Worm (Caenorhabditis elegans): ENCODE measurements around the gene clec-218.

Gene clec-218

DNA sequence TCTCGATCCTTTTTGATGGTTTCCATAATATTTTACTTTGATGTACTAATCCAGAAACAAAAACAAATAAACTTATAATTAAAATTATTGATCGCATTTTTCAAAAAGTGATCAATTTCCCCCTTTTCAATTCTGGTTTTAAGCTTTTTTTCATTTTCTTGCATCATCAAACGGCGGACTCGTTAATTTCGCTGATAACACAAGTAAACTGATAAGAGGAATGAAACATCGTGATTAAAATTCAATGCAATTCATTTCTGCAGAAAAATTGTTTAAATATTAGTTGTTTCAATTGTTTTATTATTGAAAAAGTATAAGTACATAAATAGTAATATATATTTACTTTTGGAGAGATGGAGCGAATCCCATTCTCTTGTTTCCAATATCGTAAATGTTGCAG, 40.5 kb upstream of the clec-218 start:
- no peak for TF ChIP-seq M03D4.4 (tag; optimal IDR thresholded peaks at IDR 0.05)

- TF ChIP-seq hlh-1 (tag; optimal IDR thresholded peaks at IDR 0.05) (no peak), unc-39 (tag; optimal IDR thresholded peaks at IDR 0.05) (no peak), nhr-2 (tag; optimal IDR thresholded peaks at IDR 0.05) (no peak), lin-32 (GFP tag; optimal IDR thresholded peaks at IDR 0.05) (no peak), nhr-28 (tag; optimal IDR thresholded peaks at IDR 0.05) (no peak), mab-5 (tag; optimal IDR thresholded peaks at IDR 0.05) (no peak), nhr-237 (tag; optimal IDR thresholded peaks at IDR 0.05) (no peak), ham-2 (GFP tag; optimal IDR thresholded peaks at IDR 0.05) (no peak), ztf-11 (tag; optimal IDR thresholded peaks at IDR 0.05) (no peak), mls-2 (tag; optimal IDR thresholded peaks at IDR 0.05) (no peak), pha-4 (tag; optimal IDR thresholded peaks at IDR 0.05) (no peak), sem-2 (GFP tag; optimal IDR thresholded peaks at IDR 0.05) (no peak), sptf-1 (tag; optimal IDR thresholded peaks at IDR 0.05) (no peak), ces-1 (GFP tag; optimal IDR thresholded peaks at IDR 0.05) (no peak)
Observed at ce11 chrV:8268902-8269301, 38.8 kb upstream of the clec-218 start, which contains the start of the genes asp-6 and asp-12. Gene asp-6 (minus strand): TSS chrV:8268937. Gene asp-12 (plus strand): TSS chrV:8269210.

DNA sequence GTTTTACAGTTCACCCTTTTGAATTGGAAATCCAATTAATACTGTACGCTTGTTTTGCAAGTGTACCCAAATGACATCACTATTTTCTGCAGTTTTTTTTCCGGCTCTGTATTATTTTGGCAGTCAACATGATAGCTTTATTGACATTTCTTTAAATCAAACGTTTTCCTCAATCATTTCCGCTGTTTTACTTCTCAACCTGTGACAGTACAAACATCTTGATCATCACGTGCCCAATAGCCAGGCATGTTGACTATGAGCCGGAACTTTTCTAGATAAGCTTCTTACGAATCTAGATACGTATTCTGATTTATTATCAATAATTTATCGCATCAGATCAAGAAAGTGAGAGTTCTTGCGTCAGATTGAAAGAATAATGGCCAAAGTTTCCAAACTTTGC, 37.9 kb upstream of the clec-218 start:
- TF ChIP-seq drap-1 (GFP tag; optimal IDR thresholded peaks at IDR 0.05) (no peak), lsy-2 (tag; optimal IDR thresholded peaks at IDR 0.05) (no peak), nhr-28 (tag; optimal IDR thresholded peaks at IDR 0.05) (no peak), nhr-76 (tag; optimal IDR thresholded peaks at IDR 0.05) (no peak), unc-62 (GFP tag; optimal IDR thresholded peaks at IDR 0.05) (no peak), sem-2 (GFP tag; optimal IDR thresholded peaks at IDR 0.05) (no peak), sptf-1 (tag; optimal IDR thresholded peaks at IDR 0.05) (no peak), elt-1 (tag; optimal IDR thresholded peaks at IDR 0.05; ENCODE audit: borderline replicate concordance, insufficient read depth) (no peak), nhr-237 (tag; optimal IDR thresholded peaks at IDR 0.05) (no peak), blmp-1 (tag; optimal IDR thresholded peaks at IDR 0.05) (no peak), lin-13 (tag; optimal IDR thresholded peaks at IDR 0.05) (no peak), ztf-11 (tag; optimal IDR thresholded peaks at IDR 0.05) (no peak), lin-32 (GFP tag; optimal IDR thresholded peaks at IDR 0.05) (no peak), hlh-1 (tag; optimal IDR thresholded peaks at IDR 0.05) (no peak), zip-8 (tag; optimal IDR thresholded peaks at IDR 0.05) (no peak), mab-5 (tag; optimal IDR thresholded peaks at IDR 0.05) (no peak)

DNA sequence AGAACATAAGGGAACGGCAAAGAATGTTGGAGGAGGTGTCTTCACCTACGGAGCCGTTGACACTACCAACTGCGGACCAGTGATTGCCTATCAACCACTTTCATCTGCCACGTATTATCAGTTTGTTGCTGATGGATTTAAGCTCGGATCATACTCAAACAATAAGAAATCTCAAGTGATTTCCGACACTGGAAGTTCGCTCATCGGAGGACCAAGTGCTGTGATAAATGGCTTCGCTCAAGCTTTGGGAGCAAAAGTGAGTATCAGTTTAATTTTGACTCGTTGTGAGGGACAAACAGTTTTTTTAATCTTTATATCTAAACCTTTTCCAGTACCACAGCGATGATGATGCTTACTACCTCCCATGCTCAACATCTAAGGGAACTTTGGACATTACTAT, 36.3 kb upstream of the clec-218 start:
- TF ChIP-seq pha-4 (tag; optimal IDR thresholded peaks at IDR 0.05) (no peak), mep-1 (tag; optimal IDR thresholded peaks at IDR 0.05) (no peak), drap-1 (GFP tag; optimal IDR thresholded peaks at IDR 0.05) (no peak), nhr-2 (tag; optimal IDR thresholded peaks at IDR 0.05) (no peak), ztf-11 (tag; optimal IDR thresholded peaks at IDR 0.05) (no peak), nhr-12 (tag; optimal IDR thresholded peaks at IDR 0.05) (no peak), mab-5 (tag; optimal IDR thresholded peaks at IDR 0.05) (no peak), tbx-8 (GFP tag; optimal IDR thresholded peaks at IDR 0.05) (no peak), ceh-83 (GFP tag; optimal IDR thresholded peaks at IDR 0.05) (no peak), sem-2 (GFP tag; optimal IDR thresholded peaks at IDR 0.05) (no peak), mls-2 (tag; optimal IDR thresholded peaks at IDR 0.05) (no peak), ham-2 (GFP tag; optimal IDR thresholded peaks at IDR 0.05) (no peak), ceh-43 (GFP tag; optimal IDR thresholded peaks at IDR 0.05) (no peak)

ce11 chrV:8271995-8272394, 35.7 kb upstream of the clec-218 start, which contains the start of gene asp-5:
Gene asp-5 (plus strand): TSS chrV:8272385.
- no peak for TF ChIP-seq nhr-237 (tag; optimal IDR thresholded peaks at IDR 0.05)
- TF ChIP-seq blmp-1 (tag; optimal IDR thresholded peaks at IDR 0.05), result no peak
- no peak for TF ChIP-seq lin-32 (GFP tag; optimal IDR thresholded peaks at IDR 0.05)
- no peak for TF ChIP-seq ham-2 (GFP tag; optimal IDR thresholded peaks at IDR 0.05)
- TF ChIP-seq nhr-76 (tag; optimal IDR thresholded peaks at IDR 0.05), result no peak
- no peak for TF ChIP-seq tbx-8 (GFP tag; optimal IDR thresholded peaks at IDR 0.05)
- no peak for TF ChIP-seq nhr-28 (tag; optimal IDR thresholded peaks at IDR 0.05)
- no peak for TF ChIP-seq ceh-39 (tag; optimal IDR thresholded peaks at IDR 0.05)
- no peak for TF ChIP-seq ztf-11 (tag; optimal IDR thresholded peaks at IDR 0.05)
- no peak for TF ChIP-seq flh-1 (GFP tag; optimal IDR thresholded peaks at IDR 0.05)
- no peak for TF ChIP-seq mls-2 (tag; optimal IDR thresholded peaks at IDR 0.05)
- no peak for TF ChIP-seq drap-1 (GFP tag; optimal IDR thresholded peaks at IDR 0.05)
- no peak for TF ChIP-seq ces-1 (GFP tag; optimal IDR thresholded peaks at IDR 0.05)
- no peak for TF ChIP-seq nhr-12 (tag; optimal IDR thresholded peaks at IDR 0.05)
- TF ChIP-seq pha-4 (tag; optimal IDR thresholded peaks at IDR 0.05), result no peak
- no peak for TF ChIP-seq sptf-1 (tag; optimal IDR thresholded peaks at IDR 0.05)
- no peak for TF ChIP-seq cnd-1 (tag; optimal IDR thresholded peaks at IDR 0.05)
- no peak for TF ChIP-seq nhr-2 (tag; optimal IDR thresholded peaks at IDR 0.05)
- TF ChIP-seq ceh-83 (GFP tag; optimal IDR thresholded peaks at IDR 0.05), result no peak
- no peak for TF ChIP-seq zip-8 (tag; optimal IDR thresholded peaks at IDR 0.05)
